Worm (Caenorhabditis elegans) whole organism, mixed stage, embryonic: ENCODE measurements around the gene Y41D4A.6.

Experiments used
- bed-3 ChIP-seq: fragments of 200-800 bp; sonication (Bioruptor generic); optimal IDR thresholded peaks from 3 replicates; lab custom pipeline; 2018; ENCODE audit warnings: mild to moderate bottlenecking, missing genetic modification characterization, moderate library complexity, missing compliant biosample characterization
- nhr-237 ChIP-seq: fragments of 150-350 bp; optimal IDR thresholded peaks from 2 replicates; lab custom pipeline; 2014; ENCODE audit warnings: missing biosample characterization, missing genetic modification characterization
- pha-4 ChIP-seq: fragments of 150-350 bp; optimal IDR thresholded peaks from 2 replicates; lab custom pipeline; 2018; ENCODE audit warnings: missing biosample characterization, missing genetic modification reagents, missing genetic modification characterization
- unc-62 ChIP-seq: fragments of 150-350 bp; optimal IDR thresholded peaks from 2 replicates; lab custom pipeline; 2014; ENCODE audit warnings: missing biosample characterization, missing genetic modification reagents, missing genetic modification characterization

ce11 chrIV:1709002-1709401, 36.3 kb downstream of the Y41D4A.6 start:
- no peak for TF ChIP-seq unc-62
- TF ChIP-seq bed-3: no peak
- TF ChIP-seq pha-4 (tag; lab: Kevin White, UChicago): no peak
- TF ChIP-seq nhr-237 (tag; lab: Kevin White, UChicago): no peak
